Worm (Caenorhabditis elegans): ENCODE measurements around the gene C31A11.13.

The C31A11.13 gene

DNA sequence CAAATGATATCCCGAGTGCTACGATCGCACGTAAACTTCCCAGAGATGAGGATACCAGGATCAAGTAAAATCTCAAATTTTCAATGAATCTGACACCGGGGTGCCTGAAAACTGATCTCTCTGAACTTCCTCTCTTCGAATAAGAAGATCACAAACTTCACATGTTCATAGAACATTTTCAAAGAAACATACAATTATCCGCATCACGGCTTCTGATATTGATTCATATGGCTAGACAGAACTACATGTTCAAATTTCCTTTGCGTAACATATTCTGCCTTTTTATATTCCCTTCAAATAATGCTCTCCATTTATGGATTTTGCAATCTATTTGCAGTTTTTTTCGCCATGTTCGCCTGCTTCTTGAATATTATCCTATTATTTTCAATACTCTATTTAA is 5.3 kb downstream of the C31A11.13 start, which contains the start of gene srbc-83:
Gene srbc-83, plus strand, starts transcription at position 301 of the 400 bp plus-strand sequence.
- TF ChIP-seq npax-4 (tag; optimal IDR thresholded peaks at IDR 0.05) (no peak), F13H6.1 (tag; optimal IDR thresholded peaks at IDR 0.05) (no peak), ceh-24 (tag; optimal IDR thresholded peaks at IDR 0.05) (no peak), dmd-4 (tag; optimal IDR thresholded peaks at IDR 0.05; ENCODE audit: borderline replicate concordance) (no peak), lim-6 (tag; optimal IDR thresholded peaks at IDR 0.05) (no peak), tbx-7 (tag; optimal IDR thresholded peaks at IDR 0.05) (no peak), rnt-1 (tag; optimal IDR thresholded peaks at IDR 0.05) (no peak), hlh-6 (tag; optimal IDR thresholded peaks at IDR 0.05) (no peak), K02D7.2 (tag; optimal IDR thresholded peaks at IDR 0.05) (no peak), pag-3 (tag; optimal IDR thresholded peaks at IDR 0.05; ENCODE audit: borderline replicate concordance) (no peak)

DNA sequence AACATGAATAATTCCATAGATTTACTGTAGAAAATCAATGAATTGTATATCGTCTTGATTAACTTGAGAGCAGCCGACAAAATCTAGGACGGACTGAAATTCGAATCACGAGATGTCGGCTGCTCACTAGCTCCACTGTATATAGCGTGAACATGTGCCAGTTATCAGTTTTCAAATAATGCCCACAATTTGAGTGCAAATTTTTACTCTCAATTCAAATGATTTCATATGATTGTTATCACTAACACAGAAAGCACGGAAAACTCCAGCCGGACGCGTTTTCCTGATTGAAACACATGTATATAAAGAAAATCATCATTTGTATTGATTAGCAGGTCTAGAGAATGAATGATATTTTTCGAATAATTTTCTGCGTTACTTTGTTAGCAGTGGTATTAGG is 9.9 kb downstream of the C31A11.13 start, which contains the start of gene oac-5:
Gene oac-5, plus strand, starts transcription at position 301 of the 400 bp plus-strand sequence.
- TF ChIP-seq hlh-13 (GFP tag; optimal IDR thresholded peaks at IDR 0.05) (no peak), C38D4.7 (GFP tag; optimal IDR thresholded peaks at IDR 0.05) (no peak), pax-1 (tag; optimal IDR thresholded peaks at IDR 0.05) (no peak), pros-1 (tag; optimal IDR thresholded peaks at IDR 0.05) (no peak)

DNA sequence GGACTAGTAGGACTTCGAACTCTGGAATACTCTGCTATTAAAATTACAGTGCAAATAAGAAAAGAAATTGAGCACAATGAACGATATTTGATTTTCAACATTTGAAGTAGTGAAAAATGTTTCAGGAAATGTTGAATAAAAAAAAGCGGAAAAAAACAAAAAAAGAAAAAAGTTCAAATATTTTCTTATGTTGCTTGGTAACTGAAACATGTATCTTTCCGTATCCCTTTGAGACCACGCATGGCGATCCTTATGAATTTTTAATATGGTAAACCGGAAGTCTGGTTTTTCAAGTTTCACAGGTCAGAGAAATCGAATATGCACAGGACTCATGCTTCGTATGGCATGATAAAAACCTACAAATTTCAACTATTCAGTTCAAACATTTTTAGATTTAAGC is 14.7 kb downstream of the C31A11.13 start, which contains the start of gene F28G4.3:
Gene F28G4.3, minus strand, starts transcription at position 101 of the 400 bp plus-strand sequence.
- TF ChIP-seq fkh-10 (GFP tag; optimal IDR thresholded peaks at IDR 0.05) (no peak), sdc-2 (tag; optimal IDR thresholded peaks at IDR 0.05) (no peak), unc-86 (tag; optimal IDR thresholded peaks at IDR 0.05) (no peak), rnt-1 (tag; optimal IDR thresholded peaks at IDR 0.05) (no peak), nhr-232 (tag; optimal IDR thresholded peaks at IDR 0.05) (no peak), K09A11.1 (tag; optimal IDR thresholded peaks at IDR 0.05; ENCODE audit: insufficient read depth) (no peak), hlh-15 (tag; optimal IDR thresholded peaks at IDR 0.05) (no peak), madf-2 (tag; optimal IDR thresholded peaks at IDR 0.05) (no peak), ceh-34 (tag; optimal IDR thresholded peaks at IDR 0.05) (no peak), pat-9 (tag; optimal IDR thresholded peaks at IDR 0.05) (no peak), ceh-30 (tag; optimal IDR thresholded peaks at IDR 0.05) (no peak), ceh-45 (GFP tag; IDR thresholded peaks at IDR 0.05) (no peak), K02D7.2 (tag; optimal IDR thresholded peaks at IDR 0.05) (no peak), elt-2 (tag; optimal IDR thresholded peaks at IDR 0.05) (no peak), pqm-1 (tag; optimal IDR thresholded peaks at IDR 0.05) (no peak), gmeb-2 (tag; optimal IDR thresholded peaks at IDR 0.05) (no peak), hlh-13 (GFP tag; optimal IDR thresholded peaks at IDR 0.05) (no peak), pax-1 (tag; optimal IDR thresholded peaks at IDR 0.05) (no peak), elt-4 (tag; optimal IDR thresholded peaks at IDR 0.05) (no peak)

DNA sequence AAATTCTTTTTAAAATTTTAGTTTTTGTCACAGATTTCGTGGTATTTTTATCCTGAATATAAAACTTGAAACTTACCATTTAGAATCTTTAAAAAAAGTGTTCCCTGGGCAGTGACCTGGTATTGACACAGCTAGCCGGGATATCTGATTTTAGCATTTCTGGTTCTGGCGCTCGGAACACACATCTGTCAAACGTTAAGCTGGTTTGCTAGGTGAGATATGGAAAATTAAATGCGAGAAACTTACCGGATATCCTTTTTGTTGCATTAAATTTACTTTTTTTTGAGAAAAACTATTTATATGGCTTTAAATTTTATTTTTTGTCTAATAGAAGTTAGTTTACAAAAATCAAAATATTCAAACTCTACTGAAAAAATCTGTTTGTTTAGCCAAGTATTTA is 16.6 kb downstream of the C31A11.13 start, which contains the start of gene F28G4.4:
Gene F28G4.4, minus strand, starts transcription at position 101 of the 400 bp plus-strand sequence.
- TF ChIP-seq fkh-6 (tag; optimal IDR thresholded peaks at IDR 0.05) (no peak), ceh-24 (tag; optimal IDR thresholded peaks at IDR 0.05) (no peak), hlh-8 (tag; optimal IDR thresholded peaks at IDR 0.05) (no peak), tbx-2 (tag; optimal IDR thresholded peaks at IDR 0.05) (no peak), ceh-22 (tag; optimal IDR thresholded peaks at IDR 0.05) (no peak), T23F11.4 (GFP tag; optimal IDR thresholded peaks at IDR 0.05) (no peak), ztf-16 (tag; optimal IDR thresholded peaks at IDR 0.05) (no peak), syd-9 (tag; optimal IDR thresholded peaks at IDR 0.05) (no peak)

DNA sequence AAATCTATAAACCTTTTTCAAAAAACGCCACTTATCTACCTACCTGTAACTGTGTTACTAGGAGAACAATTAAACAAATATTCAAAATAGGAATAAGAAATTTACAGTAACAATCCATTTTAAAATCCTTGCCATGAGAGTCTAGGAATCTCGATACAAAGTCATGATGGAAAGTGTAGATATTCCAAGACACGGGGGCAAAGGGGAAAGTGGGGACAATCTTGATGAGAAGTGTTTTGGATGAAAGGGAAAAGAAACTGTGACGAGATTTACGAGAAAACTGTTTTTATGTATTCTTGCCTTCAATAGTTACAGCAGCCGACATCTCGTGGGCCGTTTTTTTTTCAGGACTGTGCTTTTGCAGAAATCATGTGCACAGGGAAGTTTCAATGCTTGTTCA is 20.2 kb downstream of the C31A11.13 start, which contains the start of gene F28G4.2:
Gene F28G4.2, minus strand, starts transcription at position 175 of the 400 bp plus-strand sequence.
- TF ChIP-seq hlh-8 (tag; optimal IDR thresholded peaks at IDR 0.05) (no peak), ceh-22 (tag; optimal IDR thresholded peaks at IDR 0.05) (no peak), hlh-6 (tag; optimal IDR thresholded peaks at IDR 0.05) (no peak), pqm-1 (tag; optimal IDR thresholded peaks at IDR 0.05) (no peak), unc-55 (GFP tag; optimal IDR thresholded peaks at IDR 0.05) (no peak), ztf-16 (tag; optimal IDR thresholded peaks at IDR 0.05) (no peak), C08G9.2 (tag; optimal IDR thresholded peaks at IDR 0.05) (no peak), nhr-232 (tag; optimal IDR thresholded peaks at IDR 0.05) (no peak), ceh-2 (tag; optimal IDR thresholded peaks at IDR 0.05) (no peak), Y22D7AL.16 (tag; optimal IDR thresholded peaks at IDR 0.05) (no peak), che-1 (tag; optimal IDR thresholded peaks at IDR 0.05) (no peak), ceh-30 (tag; optimal IDR thresholded peaks at IDR 0.05) (no peak)
